Worm (Caenorhabditis elegans): ENCODE results near the gene cey-1.

ce11 chrII:11016435-11016834, 24.6 kb downstream of the cey-1 start:
- TF ChIP-seq ceh-83 (GFP tag; optimal IDR thresholded peaks at IDR 0.05) (no peak), elt-1 (tag; optimal IDR thresholded peaks at IDR 0.05; ENCODE audit: borderline replicate concordance, insufficient read depth) (no peak), nhr-28 (tag; optimal IDR thresholded peaks at IDR 0.05) (no peak), ztf-11 (tag; optimal IDR thresholded peaks at IDR 0.05) (no peak), bed-3 (GFP tag; optimal IDR thresholded peaks at IDR 0.05) (no peak), snpc-4 (tag; optimal IDR thresholded peaks at IDR 0.05) (no peak), lsy-2 (tag; optimal IDR thresholded peaks at IDR 0.05) (no peak), sptf-1 (tag; optimal IDR thresholded peaks at IDR 0.05) (no peak), nhr-237 (tag; optimal IDR thresholded peaks at IDR 0.05) (no peak), lin-13 (tag; optimal IDR thresholded peaks at IDR 0.05) (no peak), nhr-76 (tag; optimal IDR thresholded peaks at IDR 0.05) (no peak), nhr-12 (tag; optimal IDR thresholded peaks at IDR 0.05) (no peak), pha-4 (tag; optimal IDR thresholded peaks at IDR 0.05) (no peak), unc-39 (tag; optimal IDR thresholded peaks at IDR 0.05) (no peak)
